Worm (Caenorhabditis elegans): ENCODE data around the gene Y67D8C.9.

The Y67D8C.9 gene

DNA sequence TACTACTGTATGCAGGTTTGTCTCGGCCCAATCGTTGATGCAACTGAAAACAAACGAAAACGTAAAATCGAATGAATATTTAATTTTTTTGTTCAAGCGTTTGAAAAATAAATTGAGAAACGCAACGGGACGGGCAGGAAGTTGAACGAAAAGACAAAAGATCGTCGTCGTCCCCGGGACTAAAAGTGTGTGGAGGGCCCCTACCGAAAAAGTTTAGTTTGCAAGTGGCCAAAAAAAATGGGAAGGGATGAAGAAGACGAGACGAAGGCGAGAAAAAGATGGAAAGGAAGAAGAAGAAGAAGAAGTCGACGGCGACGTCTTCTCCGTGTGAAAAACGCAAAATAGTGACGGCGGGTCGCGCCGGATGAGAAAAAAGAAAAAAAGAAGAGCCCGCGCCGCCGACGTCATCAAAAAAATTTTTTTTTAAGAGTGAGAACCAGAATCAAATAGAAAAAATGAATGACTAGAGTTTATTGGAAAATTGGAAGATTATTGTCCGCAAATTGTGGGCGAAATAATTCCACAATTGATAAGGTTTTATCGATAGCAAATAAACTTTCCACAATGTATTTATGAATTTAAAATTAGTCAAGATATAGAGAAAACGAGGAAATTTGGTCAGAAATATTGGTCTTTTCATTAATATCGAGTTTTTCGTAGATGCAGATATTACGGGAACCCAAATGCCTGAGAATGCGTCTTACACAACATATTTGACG, 46.5 kb upstream of the Y67D8C.9 start, which contains the start of gene mca-3 (continued):
- TF ChIP-seq pqm-1 (tag; optimal IDR thresholded peaks at IDR 0.05) (no peak), tbx-2 (tag; optimal IDR thresholded peaks at IDR 0.05) (no peak), unc-98 (GFP tag; IDR thresholded peaks at IDR 0.05) (no peak), alr-1 (tag; optimal IDR thresholded peaks at IDR 0.05; ENCODE audit: borderline replicate concordance) (no peak), C34B4.2 (tag; optimal IDR thresholded peaks at IDR 0.05) (no peak), mdl-1 (tag; optimal IDR thresholded peaks at IDR 0.05) (no peak), lin-39 (tag; optimal IDR thresholded peaks at IDR 0.05) (no peak), fkh-4 (tag; optimal IDR thresholded peaks at IDR 0.05; ENCODE audit: borderline replicate concordance) (no peak), rnt-1 (tag; optimal IDR thresholded peaks at IDR 0.05) (no peak), efl-1 (optimal IDR thresholded peaks at IDR 0.05) (no peak), efl-1 (GFP tag; optimal IDR thresholded peaks at IDR 0.05 in 1 of 2) (peak in 1 of 2 experiments; percentile 44), C04F5.9 (tag; optimal IDR thresholded peaks at IDR 0.05) (no peak), egl-13 (tag; optimal IDR thresholded peaks at IDR 0.05) (no peak), lin-15B (tag; optimal IDR thresholded peaks at IDR 0.05) (no peak), elt-2 (tag; optimal IDR thresholded peaks at IDR 0.05) (peak; percentile 12), nhr-28 (tag; optimal IDR thresholded peaks at IDR 0.05) (no peak), hpl-2 (GFP tag; optimal IDR thresholded peaks at IDR 0.05) (no peak), lin-13 (GFP tag; optimal IDR thresholded peaks at IDR 0.05) (no peak), aha-1 (tag; optimal IDR thresholded peaks at IDR 0.05) (no peak), pax-3 (tag; optimal IDR thresholded peaks at IDR 0.05) (no peak), lsy-2 (tag; optimal IDR thresholded peaks at IDR 0.05) (no peak), snu-23 (GFP tag; optimal IDR thresholded peaks at IDR 0.05) (no peak), mab-9 (GFP tag; IDR thresholded peaks at IDR 0.05) (no peak), unc-30 (tag; optimal IDR thresholded peaks at IDR 0.05) (no peak)

DNA sequence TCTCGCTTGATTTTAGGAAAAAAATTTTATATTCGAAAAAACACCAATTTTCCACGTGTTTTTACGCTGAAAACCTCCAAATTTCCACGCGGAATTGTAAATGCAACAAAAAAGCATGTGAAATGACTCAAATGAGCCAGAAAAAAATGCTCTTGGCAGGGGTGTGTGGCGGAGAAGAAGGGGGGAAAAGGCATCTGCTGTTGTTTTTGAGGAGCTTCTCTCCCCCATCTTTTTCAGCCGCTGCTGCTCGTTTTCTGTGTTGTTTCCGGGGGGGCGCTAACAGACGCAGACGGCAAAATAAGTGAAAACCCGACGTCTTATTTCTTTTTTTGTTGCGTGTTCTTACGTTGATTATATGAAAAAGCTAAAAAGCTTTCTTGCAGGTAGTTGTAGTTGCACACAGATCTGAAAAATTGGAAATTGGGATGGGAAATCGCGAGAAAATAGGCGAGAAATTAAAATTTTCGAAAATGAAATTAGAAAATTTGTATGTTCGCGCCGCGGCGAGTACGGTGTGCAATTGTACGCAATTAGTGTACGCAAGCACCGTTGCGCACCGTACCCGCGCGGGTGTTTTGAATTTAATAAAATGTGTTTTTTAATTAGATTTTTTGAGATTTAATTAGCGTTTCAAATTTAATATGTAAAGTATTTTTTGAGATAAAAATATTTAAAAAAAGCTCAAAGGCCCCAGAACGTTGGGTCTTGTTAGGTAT, 45.3 kb upstream of the Y67D8C.9 start:
- TF ChIP-seq ceh-8 (GFP tag; optimal IDR thresholded peaks at IDR 0.05) (no peak), isw-1 (GFP tag; IDR thresholded peaks at IDR 0.05) (0 out of 2 replicates have a peak, but pooled peaks have one; percentile 2), dpl-1 (GFP tag; optimal IDR thresholded peaks at IDR 0.05) (peak in 1 of 3 experiments; percentile 31), lsy-2 (tag; optimal IDR thresholded peaks at IDR 0.05) (peak in 1 of 2 experiments; percentile 39), nhr-19 (GFP tag; conservative IDR thresholded peaks at IDR 0.05) (peak; percentile 12; the same call in 1 of the 2 replicates), ceh-82 (tag; optimal IDR thresholded peaks at IDR 0.05) (peak in 1 of 3 experiments; percentile 17), dsc-1 (tag; optimal IDR thresholded peaks at IDR 0.05) (peak; percentile 9), lin-14 (GFP tag; optimal IDR thresholded peaks at IDR 0.05) (peak; percentile 70), lin-35 (GFP tag; optimal IDR thresholded peaks at IDR 0.05) (peak in 1 of 2 experiments; percentile 24), efl-1 (optimal IDR thresholded peaks at IDR 0.05) (no peak), efl-1 (GFP tag; optimal IDR thresholded peaks at IDR 0.05 in 1 of 2) (peak; percentile 21 to 92), snu-23 (GFP tag; optimal IDR thresholded peaks at IDR 0.05) (no peak)

DNA sequence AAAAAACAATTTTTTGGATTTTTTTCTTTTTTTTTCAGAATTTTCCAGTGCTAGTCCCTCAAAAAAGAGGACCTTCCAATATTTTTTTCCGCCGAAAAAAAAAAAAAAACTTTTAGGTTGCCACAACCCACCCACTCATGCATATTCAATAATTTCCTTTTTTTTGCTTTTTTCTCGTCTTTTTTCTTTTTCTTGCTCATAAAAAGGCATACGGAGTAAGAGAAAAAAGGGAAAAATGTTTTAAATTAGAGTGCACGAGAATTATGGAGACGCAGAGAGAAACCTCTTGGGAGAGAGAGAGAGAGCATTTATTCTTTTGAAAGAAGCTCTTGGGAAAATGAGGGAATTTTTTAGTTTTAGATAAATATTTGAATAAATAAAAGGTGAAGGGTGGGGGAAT, 41.3 kb upstream of the Y67D8C.9 start:
- TF ChIP-seq unc-86 (tag; optimal IDR thresholded peaks at IDR 0.05) (peak; percentile 26), nhr-71 (tag; optimal IDR thresholded peaks at IDR 0.05) (peak; percentile 26), rnt-1 (tag; optimal IDR thresholded peaks at IDR 0.05) (no peak), nhr-28 (tag; optimal IDR thresholded peaks at IDR 0.05) (no peak), lsy-2 (tag; optimal IDR thresholded peaks at IDR 0.05) (peak in 1 of 2 experiments; percentile 1), elt-3 (tag; optimal IDR thresholded peaks at IDR 0.05) (no peak), vab-15 (tag; optimal IDR thresholded peaks at IDR 0.05) (no peak), ets-5 (GFP tag; IDR thresholded peaks at IDR 0.05) (no peak), lin-14 (GFP tag; optimal IDR thresholded peaks at IDR 0.05) (peak; percentile 73), nhr-47 (tag; optimal IDR thresholded peaks at IDR 0.05) (no peak), dpl-1 (GFP tag; optimal IDR thresholded peaks at IDR 0.05) (no peak), sox-4 (tag; optimal IDR thresholded peaks at IDR 0.05) (no peak), efl-1 (optimal IDR thresholded peaks at IDR 0.05) (peak; percentile 3 to 10), efl-1 (GFP tag; optimal IDR thresholded peaks at IDR 0.05 in 1 of 2) (no peak)
